Worm (Caenorhabditis elegans): ENCODE results near the gene hex-1.

The hex-1 gene

DNA sequence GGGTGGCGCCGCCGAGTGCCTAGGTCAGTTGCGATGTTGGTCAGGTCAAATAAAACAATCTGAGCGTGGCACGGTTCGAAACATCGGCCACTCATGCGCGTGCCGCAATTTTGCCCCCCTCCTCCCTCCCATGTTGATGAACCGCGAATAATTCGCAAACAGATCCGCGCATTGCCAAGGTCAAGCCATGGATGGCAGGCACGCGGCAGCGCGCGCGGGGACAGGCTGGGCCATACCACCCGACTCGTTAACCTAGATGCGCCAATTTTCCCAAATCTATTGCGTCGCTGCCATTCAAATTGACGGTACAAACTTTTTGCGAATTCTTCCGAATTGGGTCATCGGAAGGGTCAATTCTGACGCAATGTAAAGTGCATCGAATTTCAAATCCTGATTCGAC is 4.3 kb upstream of the hex-1 start (continued):
- TF ChIP-seq grh-1 (GFP tag; IDR thresholded peaks at IDR 0.05) (peak; percentile 41; the same call in 1 of the 2 replicates), nhr-84 (tag; optimal IDR thresholded peaks at IDR 0.05) (no peak), lin-14 (GFP tag; optimal IDR thresholded peaks at IDR 0.05) (peak; percentile 61)

DNA sequence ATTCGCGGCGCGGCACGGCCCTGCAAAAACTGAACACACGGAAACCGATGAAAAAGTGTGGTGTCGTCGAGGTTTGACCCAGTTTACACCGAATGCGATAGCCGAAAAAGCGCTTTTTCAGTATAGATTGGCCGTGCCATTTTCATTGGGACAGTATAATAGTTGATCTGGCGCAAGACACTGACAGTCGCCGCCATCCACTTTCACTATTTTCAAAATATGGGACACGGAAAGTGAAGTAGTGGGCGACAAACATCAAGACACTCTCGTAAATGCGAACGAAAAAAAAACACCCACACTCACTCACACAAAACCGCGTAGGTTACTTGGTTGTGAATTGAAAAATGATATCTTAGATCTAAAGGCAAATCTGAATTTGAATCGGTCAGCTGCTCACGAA is 1.9 kb upstream of the hex-1 start:
- TF ChIP-seq nhr-90 (tag; optimal IDR thresholded peaks at IDR 0.05; ENCODE audit: poor library complexity) (no peak), blmp-1 (tag; optimal IDR thresholded peaks at IDR 0.05) (peak; percentile 98), unc-86 (tag; optimal IDR thresholded peaks at IDR 0.05) (no peak)

DNA sequence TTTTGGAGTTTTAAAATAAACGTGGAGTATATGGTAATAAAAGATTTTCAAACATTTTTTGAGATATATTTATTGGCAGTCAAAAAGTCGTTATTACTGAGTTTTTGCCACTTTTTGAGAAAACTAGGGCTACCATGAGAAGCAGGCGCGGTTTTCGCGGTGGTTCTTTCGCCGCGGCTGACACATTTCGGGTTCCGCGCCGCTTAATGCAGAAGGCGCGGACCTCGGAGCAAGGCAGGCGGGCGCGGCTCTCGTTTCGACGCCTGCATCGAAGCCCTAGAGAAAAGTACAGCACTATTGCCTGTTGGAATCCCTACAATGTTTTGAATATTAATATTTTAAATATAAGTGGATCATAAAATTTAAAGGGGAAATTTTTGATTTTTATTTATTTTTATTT is 1.5 kb upstream of the hex-1 start:
- TF ChIP-seq nhr-90 (tag; optimal IDR thresholded peaks at IDR 0.05; ENCODE audit: poor library complexity) (no peak), sptf-1 (tag; optimal IDR thresholded peaks at IDR 0.05) (no peak), snpc-4 (tag; optimal IDR thresholded peaks at IDR 0.05) (peak; percentile 61), unc-86 (tag; optimal IDR thresholded peaks at IDR 0.05) (no peak), rnt-1 (tag; optimal IDR thresholded peaks at IDR 0.05) (peak; percentile 27)

DNA sequence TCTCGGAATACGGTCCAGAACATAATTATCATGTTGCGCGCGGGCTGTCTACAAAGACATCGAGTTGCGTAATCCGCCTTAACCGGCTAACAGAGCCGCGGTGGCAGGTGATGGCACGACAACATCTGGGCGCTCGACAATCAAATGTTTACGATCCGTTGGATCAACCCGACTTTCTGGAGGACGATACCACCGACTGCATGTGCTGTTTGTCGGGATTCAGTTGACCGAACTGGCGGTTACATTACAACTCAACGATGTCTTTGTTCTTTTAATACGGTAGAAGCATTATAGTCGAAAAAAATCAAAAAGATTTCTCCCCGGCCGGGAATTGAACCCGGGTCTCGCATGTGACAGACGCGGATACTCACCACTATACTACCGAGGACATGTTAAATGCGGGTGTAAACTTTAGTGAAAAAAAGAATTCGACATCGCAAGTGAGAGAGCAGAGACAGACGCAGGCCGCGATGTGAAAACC is 6.0 kb downstream of the hex-1 start:
- TF ChIP-seq unc-130 (tag; optimal IDR thresholded peaks at IDR 0.05) (peak; percentile 29), nhr-77 (tag; optimal IDR thresholded peaks at IDR 0.05) (peak; percentile 49), ces-1 (GFP tag; optimal IDR thresholded peaks at IDR 0.05) (no peak), lir-3 (tag; optimal IDR thresholded peaks at IDR 0.05; ENCODE audit: poor library complexity) (no peak), dpl-1 (GFP tag; optimal IDR thresholded peaks at IDR 0.05) (peak in 1 of 3 experiments; percentile 34), fos-1 (tag; optimal IDR thresholded peaks at IDR 0.05) (peak; percentile 33), dsc-1 (tag; optimal IDR thresholded peaks at IDR 0.05) (peak; percentile 77), tlp-1 (tag; optimal IDR thresholded peaks at IDR 0.05) (no peak), mep-1 (tag; optimal IDR thresholded peaks at IDR 0.05) (peak; percentile 52), mdl-1 (tag; optimal IDR thresholded peaks at IDR 0.05) (peak in 1 of 2 experiments; percentile 69), nhr-85 (tag) (peak; percentile 80), nhr-12 (tag; optimal IDR thresholded peaks at IDR 0.05) (no peak), swsn-7 (tag; optimal IDR thresholded peaks at IDR 0.05) (peak; percentile 55), elt-3 (tag; optimal IDR thresholded peaks at IDR 0.05) (peak in 1 of 6 experiments; percentile 53), zip-4 (GFP tag; optimal IDR thresholded peaks at IDR 0.05) (peak; percentile 43), irx-1 (tag; optimal IDR thresholded peaks at IDR 0.05) (peak; percentile 46), ceh-63 (GFP tag; optimal IDR thresholded peaks at IDR 0.05) (peak; percentile 29), isw-1 (GFP tag; IDR thresholded peaks at IDR 0.05) (no peak; the same call in 1 of the 2 replicates), ztf-11 (tag; optimal IDR thresholded peaks at IDR 0.05) (no peak), hpl-2 (GFP tag; optimal IDR thresholded peaks at IDR 0.05) (no peak), C04F5.9 (tag; optimal IDR thresholded peaks at IDR 0.05) (peak; percentile 24), blmp-1 (tag; optimal IDR thresholded peaks at IDR 0.05) (peak; percentile 17), unc-98 (GFP tag; IDR thresholded peaks at IDR 0.05) (0 out of 2 replicates have a peak, but pooled peaks have one; percentile 28), nhr-71 (tag; optimal IDR thresholded peaks at IDR 0.05) (peak; percentile 77), nhr-90 (tag; optimal IDR thresholded peaks at IDR 0.05; ENCODE audit: poor library complexity) (peak; percentile 76), sptf-1 (tag; optimal IDR thresholded peaks at IDR 0.05) (no peak), nhr-20 (tag; optimal IDR thresholded peaks at IDR 0.05) (peak; percentile 66), pqm-1 (tag; optimal IDR thresholded peaks at IDR 0.05) (no peak), nhr-76 (tag; optimal IDR thresholded peaks at IDR 0.05) (no peak), alr-1 (tag; optimal IDR thresholded peaks at IDR 0.05; ENCODE audit: borderline replicate concordance) (no peak), ets-5 (GFP tag; IDR thresholded peaks at IDR 0.05) (no peak), ceh-90 (tag; optimal IDR thresholded peaks at IDR 0.05) (no peak), ceh-88 (GFP tag; IDR thresholded peaks at IDR 0.05) (peak; percentile 61; the same call in 1 of the 2 replicates), unc-86 (tag; optimal IDR thresholded peaks at IDR 0.05) (peak; percentile 47), fkh-10 (GFP tag; optimal IDR thresholded peaks at IDR 0.05) (peak; percentile 54), C34B4.2 (tag; optimal IDR thresholded peaks at IDR 0.05) (no peak), lsy-2 (tag; optimal IDR thresholded peaks at IDR 0.05) (peak; percentile 58 to 78), egl-27 (tag; optimal IDR thresholded peaks at IDR 0.05) (peak in 1 of 2 experiments; percentile 46), ztf-4 (tag; optimal IDR thresholded peaks at IDR 0.05) (no peak), mab-9 (GFP tag; IDR thresholded peaks at IDR 0.05) (no peak), lin-14 (GFP tag; optimal IDR thresholded peaks at IDR 0.05) (peak; percentile 71)
